Fruit fly (Drosophila melanogaster) whole organism: ENCODE data around the gene CG10591.

ENCODE experiments used
- CG8478 ChIP-seq: fragments of >200 bp; optimal IDR thresholded peaks from 2 replicates; lab custom pipeline; 2018; ENCODE audit warnings: inconsistent platforms
- psq ChIP-seq: fragments of >200 bp; optimal IDR thresholded peaks from 2 replicates; lab custom pipeline; 2017
- usp ChIP-seq: fragments of >200 bp; optimal IDR thresholded peaks from 2 replicates; lab custom pipeline; 2017; ENCODE audit warnings: missing biosample characterization, missing genetic modification characterization, mixed read lengths

dm6 chr3L:5630608-5631080 is 31.2 kb upstream of the CG10591 start, which contains the start of gene Blimp-1:
- TF ChIP-seq CG8478 (lab: Kevin White, UChicago): no peak
- TF ChIP-seq psq: no peak
- TF ChIP-seq usp (GFP tag; lab: Kevin White, UChicago): no peak
